Fruit fly (Drosophila melanogaster): ENCODE measurements around the gene CG14694.

DNA sequence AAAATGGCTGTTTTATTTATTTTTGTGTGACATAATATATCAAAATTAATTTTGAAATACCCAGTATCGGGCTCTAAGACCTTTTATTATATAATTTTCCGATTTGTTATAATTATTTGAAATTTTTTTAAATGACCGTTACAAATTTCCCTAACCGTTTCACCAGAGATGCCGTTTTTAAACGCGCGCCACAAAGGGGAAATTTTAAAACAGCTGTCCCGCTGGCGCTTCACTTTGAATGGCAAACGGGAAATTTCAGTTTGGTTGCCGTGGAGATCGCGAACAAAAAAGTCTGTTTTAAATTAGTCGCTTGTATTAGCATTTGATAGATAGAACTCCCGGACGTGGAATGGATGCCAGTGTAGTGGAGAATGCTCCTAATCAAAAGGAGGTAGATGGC, 44.6 kb downstream of the CG14694 start, which contains the start of the genes CG14693 and TTLL15:
- TF ChIP-seq CTCF (optimal IDR thresholded peaks at IDR 0.05) (no peak), CG8478 (optimal IDR thresholded peaks at IDR 0.05) (no peak)

Measured in S2 (cell line).